Fruit fly (Drosophila melanogaster): Measurements from ENCODE around the gene CG42259.

DNA sequence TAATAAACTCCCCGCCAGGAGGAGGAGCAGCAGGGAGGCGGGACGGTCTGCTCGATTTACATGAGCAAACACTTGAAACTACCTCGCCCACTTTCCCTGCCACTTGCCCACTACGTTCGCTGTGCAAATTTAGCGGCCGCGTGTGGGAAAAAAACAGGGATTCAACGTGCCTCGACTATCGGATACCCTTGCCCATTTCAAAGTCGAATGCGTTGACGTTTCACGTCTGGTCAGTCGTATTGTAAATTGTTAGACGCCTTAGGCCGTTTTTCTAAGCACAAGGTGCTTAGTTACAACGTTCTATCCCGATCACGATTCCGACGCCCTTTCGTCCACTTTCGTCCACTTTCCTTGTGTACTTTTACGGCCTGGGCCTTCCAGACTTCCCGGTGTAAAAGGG, 1.7 kb downstream of the CG42259 start:
- TF ChIP-seq usp (GFP tag; optimal IDR thresholded peaks at IDR 0.05), result no peak
- TF ChIP-seq EcR (GFP tag; optimal IDR thresholded peaks at IDR 0.05), result no peak
- TF ChIP-seq psq (optimal IDR thresholded peaks at IDR 0.05), result no peak
- TF ChIP-seq CG8478 (optimal IDR thresholded peaks at IDR 0.05), result no peak

Measured in whole organism.